Fruit fly (Drosophila melanogaster) whole organism, adult: Measurements from ENCODE around the gene CG6565.

Experiments
- CG11617 ChIP-seq: fragments of 200-800 bp; sonication (Bioruptor generic); optimal IDR thresholded peaks from 2 replicates; lab custom pipeline; 2017; ENCODE audit warnings: mild to moderate bottlenecking, missing biosample characterization, missing genetic modification reagents, missing genetic modification characterization
- CG12768 ChIP-seq: fragments of 200-800 bp; sonication (Bioruptor generic); optimal IDR thresholded peaks from 2 replicates; lab custom pipeline; 2017; ENCODE audit warnings: missing biosample characterization, missing genetic modification characterization, mild to moderate bottlenecking, moderate library complexity, missing genetic modification reagents
- CG14711 ChIP-seq: fragments of 200-800 bp; sonication (Bioruptor generic); optimal IDR thresholded peaks from 2 replicates; lab custom pipeline; 2018; ENCODE audit warnings: missing biosample characterization, mild to moderate bottlenecking, missing genetic modification characterization, moderate library complexity
- CG1620 ChIP-seq: fragments of 200-800 bp; sonication (Bioruptor generic); optimal IDR thresholded peaks from 2 replicates; lab custom pipeline; 2016; ENCODE audit warnings: missing biosample characterization, missing genetic modification characterization
- CG33017 ChIP-seq: fragments of 200-800 bp; sonication (Bioruptor generic); optimal IDR thresholded peaks from 2 replicates; lab custom pipeline; 2018; ENCODE audit warnings: missing biosample characterization, mild to moderate bottlenecking, missing genetic modification characterization, moderate library complexity
- CG5204 ChIP-seq: fragments of 200-800 bp; sonication (Bioruptor generic); optimal IDR thresholded peaks from 2 replicates; lab custom pipeline; 2016; ENCODE audit warnings: missing biosample characterization, missing genetic modification characterization
- CG7045 ChIP-seq: fragments of 200-800 bp; sonication (Bioruptor generic); optimal IDR thresholded peaks from 2 replicates; lab custom pipeline; 2017; ENCODE audit warnings: missing biosample characterization, mild to moderate bottlenecking, missing genetic modification characterization
- CG7101 ChIP-seq: fragments of 200-800 bp; sonication (Bioruptor generic); optimal IDR thresholded peaks from 2 replicates; lab custom pipeline; 2018; ENCODE audit warnings: missing biosample characterization, mild to moderate bottlenecking, missing genetic modification characterization, moderate library complexity
- Clk ChIP-seq: fragments of 200-800 bp; sonication (Bioruptor generic); optimal IDR thresholded peaks from 2 replicates; lab custom pipeline; 2017; ENCODE audit warnings: missing biosample characterization, missing genetic modification characterization
- Crg-1 ChIP-seq: fragments of 200-800 bp; sonication (Bioruptor generic); optimal IDR thresholded peaks from 2 replicates; lab custom pipeline; 2016; ENCODE audit warnings: missing biosample characterization, missing genetic modification characterization
- Hr96 ChIP-seq: fragments of 200-800 bp; sonication (Bioruptor generic); optimal IDR thresholded peaks from 2 replicates; lab custom pipeline; 2016; ENCODE audit warnings: missing biosample characterization, missing genetic modification characterization
- Mnt ChIP-seq: fragments of 200-800 bp; sonication (Bioruptor generic); optimal IDR thresholded peaks from 2 replicates; lab custom pipeline; 2016; ENCODE audit warnings: missing biosample characterization, mild to moderate bottlenecking, missing genetic modification characterization
- bab1 ChIP-seq: fragments of 200-800 bp; sonication (Bioruptor generic); optimal IDR thresholded peaks from 3 replicates; lab custom pipeline; 2019; ENCODE audit warnings: missing biosample characterization, mild to moderate bottlenecking, missing genetic modification characterization, moderate library complexity
- cic ChIP-seq: fragments of 200-800 bp; sonication (Bioruptor generic); optimal IDR thresholded peaks from 2 replicates; lab custom pipeline; 2017; ENCODE audit warnings: missing biosample characterization, mild to moderate bottlenecking, missing genetic modification characterization, moderate library complexity
- cnc ChIP-seq, 2 experiments: fragments of >200 bp; optimal IDR thresholded peaks; 2 replicates each; lab custom pipeline; 2017
- kay ChIP-seq: fragments of 200-800 bp; sonication (Bioruptor generic); peaks from one replicate; lab custom pipeline; 2016; ENCODE audit warnings: missing biosample characterization, missing genetic modification characterization, borderline replicate concordance
- ovo ChIP-seq: fragments of 200-800 bp; sonication (Bioruptor generic); optimal IDR thresholded peaks from 2 replicates; lab custom pipeline; 2016; ENCODE audit warnings: missing biosample characterization, missing genetic modification characterization
- pad ChIP-seq: fragments of 200-800 bp; sonication (Bioruptor generic); optimal IDR thresholded peaks from 3 replicates; lab custom pipeline; 2017; ENCODE audit warnings: missing biosample characterization, missing genetic modification characterization, mild to moderate bottlenecking, moderate library complexity, missing genetic modification reagents
- tj ChIP-seq: fragments of 200-800 bp; sonication (Bioruptor generic); optimal IDR thresholded peaks from 3 replicates; lab custom pipeline; 2017; ENCODE audit warnings: missing biosample characterization, mild to moderate bottlenecking, missing genetic modification characterization, moderate library complexity
- toe ChIP-seq: fragments of 200-800 bp; sonication (Bioruptor generic); optimal IDR thresholded peaks from 2 replicates; lab custom pipeline; 2016; ENCODE audit warnings: missing biosample characterization, missing genetic modification characterization

CG6565 gene

DNA sequence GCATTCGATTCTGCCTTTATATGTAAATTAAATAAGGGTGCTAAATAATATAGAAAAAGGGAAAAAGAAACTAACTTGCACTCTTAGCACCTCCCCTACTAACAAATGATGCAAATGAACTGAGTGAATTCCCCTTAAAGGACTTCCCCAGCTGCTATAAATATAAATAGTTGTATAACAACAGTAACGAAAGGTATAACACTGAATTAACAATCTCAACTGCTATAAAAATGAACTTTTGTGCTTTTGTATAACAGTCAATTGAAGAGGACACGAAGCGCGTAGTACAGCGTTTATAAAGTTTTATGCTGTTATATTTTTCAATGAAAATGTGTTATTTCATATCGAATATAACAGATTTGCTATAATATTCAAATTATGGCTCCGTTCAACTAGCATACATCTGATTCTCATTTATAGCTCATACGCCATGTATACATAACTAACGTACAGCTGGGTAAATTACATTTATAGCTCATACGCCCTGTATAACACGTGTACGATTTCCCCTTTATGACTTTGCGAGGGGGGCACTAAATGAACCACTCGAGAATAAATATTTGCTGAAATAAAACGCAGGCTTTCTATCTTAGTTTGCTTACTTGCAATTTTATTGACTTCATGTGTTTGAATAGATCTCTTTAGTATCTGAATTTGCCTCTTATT, 24.4 kb upstream of the CG6565 start:
- no peak for TF ChIP-seq CG11617
- TF ChIP-seq CG7101 (tag; lab: Kevin White, UChicago) = peak; percentile 15
- no peak for TF ChIP-seq bab1 (GFP tag; lab: Kevin White, UChicago)
- TF ChIP-seq ovo (GFP tag; lab: Kevin White, UChicago) = no peak
- peak; percentile 94 for TF ChIP-seq pad
- peak; percentile 38 for TF ChIP-seq kay (GFP tag; lab: Kevin White, UChicago)
- no peak for TF ChIP-seq cic
- TF ChIP-seq CG1620 (GFP tag; lab: Kevin White, UChicago) = no peak

DNA sequence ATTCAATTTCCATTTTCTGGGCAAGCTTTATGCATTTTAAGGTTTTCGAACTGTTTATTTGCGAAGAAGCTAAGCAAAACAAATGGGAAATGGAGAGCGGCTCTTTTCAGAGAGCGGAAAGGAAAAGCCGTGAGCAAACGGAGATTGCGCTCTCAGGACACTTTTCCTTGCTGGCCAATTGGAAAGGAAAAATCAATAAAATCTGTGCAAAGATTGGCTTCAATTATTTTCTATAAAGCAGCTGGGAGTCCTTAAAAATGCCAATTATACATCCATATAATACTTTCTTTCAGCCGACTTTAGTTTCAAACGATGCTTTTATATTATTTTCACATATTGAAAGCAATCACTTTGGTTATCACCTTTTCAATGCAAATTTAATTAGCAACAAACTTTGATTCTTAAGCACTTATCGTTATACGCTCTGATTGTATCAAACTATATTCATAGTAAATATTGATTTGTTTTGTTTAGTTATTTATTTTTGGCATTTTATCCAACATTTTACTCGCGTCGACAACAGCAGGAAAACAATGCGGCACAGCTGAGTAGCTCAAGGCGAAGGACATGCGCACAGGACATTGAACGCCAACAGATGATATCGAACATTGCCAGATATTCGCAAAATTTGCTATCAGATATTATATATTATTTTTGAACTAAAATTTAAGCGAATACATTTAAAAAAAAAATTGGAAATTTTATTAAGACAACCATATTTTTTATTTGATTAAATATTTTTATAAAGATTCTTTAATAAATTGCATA, 19.1 kb upstream of the CG6565 start, which contains the start of gene CG9395:
CG9395 (minus strand) TSS at position 494 of the 768 bp plus-strand sequence.
- no peak for TF ChIP-seq Hr96 (GFP tag; lab: Kevin White, UChicago)
- TF ChIP-seq CG7045 (GFP tag; lab: Kevin White, UChicago) = no peak
- no peak for TF ChIP-seq Mnt
- TF ChIP-seq cic = no peak
- no peak for TF ChIP-seq CG14711 (tag; lab: Kevin White, UChicago)
- TF ChIP-seq pad = no peak
- no peak for TF ChIP-seq ovo (GFP tag; lab: Kevin White, UChicago)
- no peak for TF ChIP-seq CG5204 (GFP tag; lab: Kevin White, UChicago)
- TF ChIP-seq cnc (optimal IDR thresholded peaks at IDR 0.05; lab: Kevin White, UChicago) = no peak
- no peak for TF ChIP-seq bab1 (GFP tag; lab: Kevin White, UChicago)
- TF ChIP-seq CG33017 = no peak

DNA sequence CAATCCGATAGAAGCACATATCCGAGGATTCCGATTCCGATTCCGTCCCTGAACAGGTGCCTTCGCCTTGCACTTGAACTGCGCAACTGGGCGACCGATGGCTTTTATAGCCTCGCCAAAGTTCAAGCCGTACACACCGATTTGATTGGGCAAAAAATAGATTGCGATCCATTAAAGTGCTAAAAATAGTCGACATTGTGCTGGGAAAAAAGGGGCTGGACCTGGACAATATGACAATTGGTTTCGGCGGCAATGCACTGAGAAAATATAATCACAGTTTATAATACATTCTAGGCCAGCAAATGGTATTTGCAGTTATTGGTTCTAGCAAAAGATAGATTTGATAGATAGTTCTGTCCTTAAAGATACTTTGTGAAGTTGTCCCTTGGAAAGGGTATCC, 12.4 kb upstream of the CG6565 start, which contains the start of gene CG9377:
CG9377 (minus strand) TSS at position 101 of the 400 bp plus-strand sequence.
- no peak for TF ChIP-seq ovo (GFP tag; lab: Kevin White, UChicago)
- TF ChIP-seq CG12768 (GFP tag; lab: Kevin White, UChicago) = no peak
- no peak for TF ChIP-seq kay (GFP tag; lab: Kevin White, UChicago)
- TF ChIP-seq Hr96 (GFP tag; lab: Kevin White, UChicago) = no peak
- TF ChIP-seq Clk = no peak

DNA sequence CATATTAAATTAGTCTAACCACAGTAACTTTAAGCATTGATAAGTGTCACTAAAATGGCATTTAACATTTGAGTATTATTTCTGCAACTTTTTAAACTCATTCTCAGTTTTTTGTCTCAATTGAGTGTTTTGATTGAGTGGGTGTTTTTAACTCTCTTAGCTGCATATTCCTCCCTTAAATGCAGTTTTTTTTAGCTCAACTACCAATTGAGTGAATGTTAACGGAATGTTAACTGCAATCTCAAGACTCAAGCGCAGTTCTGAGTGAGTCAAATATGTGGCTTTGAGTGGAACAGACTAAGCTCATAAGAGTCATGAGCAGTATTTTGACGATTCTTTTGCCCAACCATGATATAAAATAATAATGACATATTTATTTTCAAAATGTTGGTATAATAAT, 10.9 kb upstream of the CG6565 start:
- TF ChIP-seq kay (GFP tag; lab: Kevin White, UChicago) (peak; percentile 52), CG33017 (no peak)

DNA sequence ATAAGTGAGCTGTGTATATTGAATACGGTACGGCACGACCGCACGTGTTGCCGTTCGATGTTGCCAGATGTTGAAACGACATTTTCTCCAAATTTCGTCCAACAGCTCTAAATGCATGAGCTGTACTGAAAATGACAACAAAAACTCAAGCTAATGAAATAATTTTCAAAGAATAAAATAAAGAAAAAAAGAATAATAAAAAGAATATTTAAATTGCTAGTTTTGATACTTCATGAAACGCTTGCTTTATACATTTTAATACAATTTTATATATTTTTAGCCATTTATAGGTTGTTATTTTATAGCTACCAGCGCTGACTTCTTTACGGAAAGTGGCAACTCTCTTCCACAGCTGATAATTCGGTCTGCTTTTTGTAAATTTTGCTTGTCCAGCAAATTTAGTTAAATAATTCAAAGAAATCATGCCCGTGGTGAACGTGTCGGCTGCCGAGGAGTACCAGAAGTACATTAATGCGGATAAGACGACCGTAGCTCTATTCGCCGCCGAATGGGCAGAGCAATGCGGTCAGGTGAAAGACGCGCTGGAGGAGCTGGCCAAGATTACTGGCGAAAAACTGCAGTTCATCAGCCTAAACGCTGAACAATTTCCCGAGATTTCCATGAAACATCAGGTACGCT, 7.6 kb upstream of the CG6565 start, which contains the start of the genes Nnp-1 and Grx3:
Nnp-1 (minus strand) TSS at position 81 of the 639 bp plus-strand sequence.
Grx3 (plus strand) TSS at position 339 of the 639 bp plus-strand sequence.
- TF ChIP-seq kay (GFP tag; lab: Kevin White, UChicago) = no peak
- no peak for TF ChIP-seq cnc (optimal IDR thresholded peaks at IDR 0.05; lab: Kevin White, UChicago)
- no peak for TF ChIP-seq Clk
- TF ChIP-seq CG14711 (tag; lab: Kevin White, UChicago) = peak; percentile 87
- TF ChIP-seq Crg-1 = peak; percentile 40
- peak; percentile 98 for TF ChIP-seq tj (GFP tag; lab: Kevin White, UChicago)
- TF ChIP-seq CG7101 (tag; lab: Kevin White, UChicago) = peak; percentile 78
- TF ChIP-seq CG12768 (GFP tag; lab: Kevin White, UChicago) = peak; percentile 48
- peak; percentile 68 for TF ChIP-seq CG11617
- TF ChIP-seq bab1 (GFP tag; lab: Kevin White, UChicago) = peak; percentile 80
- TF ChIP-seq Mnt = peak; percentile 98
- peak; percentile 16 for TF ChIP-seq CG5204 (GFP tag; lab: Kevin White, UChicago)
- TF ChIP-seq CG7045 (GFP tag; lab: Kevin White, UChicago) = peak; percentile 72
- TF ChIP-seq Hr96 (GFP tag; lab: Kevin White, UChicago) = no peak
- TF ChIP-seq pad = peak; percentile 54
- peak; percentile 45 for TF ChIP-seq ovo (GFP tag; lab: Kevin White, UChicago)
- peak; percentile 43 for TF ChIP-seq cic
- peak; percentile 48 for TF ChIP-seq CG1620 (GFP tag; lab: Kevin White, UChicago)
- TF ChIP-seq toe = peak; percentile 54
- peak; percentile 68 for TF ChIP-seq CG33017

DNA sequence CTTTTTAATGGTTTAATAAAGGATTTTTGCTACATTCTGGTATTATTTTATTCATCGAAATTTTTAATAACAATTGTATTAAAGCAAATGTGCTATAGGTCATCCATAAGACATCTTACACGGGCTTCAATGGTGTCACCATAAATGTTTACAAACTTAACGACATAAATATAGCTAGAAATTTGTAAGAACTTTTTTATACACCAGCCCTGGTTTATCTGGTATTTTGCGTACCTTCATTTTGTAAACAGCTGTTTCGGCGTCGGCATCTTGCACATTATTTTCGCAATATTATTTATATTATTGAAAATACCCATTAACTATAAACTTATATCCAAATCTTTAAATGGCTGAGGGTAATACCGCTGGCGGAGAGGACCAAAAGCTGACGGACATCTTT, 6.4 kb upstream of the CG6565 start, which contains the start of gene Tap42:
Tap42 (plus strand) TSS at position 240 of the 400 bp plus-strand sequence.
- TF ChIP-seq bab1 (GFP tag; lab: Kevin White, UChicago) = peak; percentile 47
- peak; percentile 34 for TF ChIP-seq CG7101 (tag; lab: Kevin White, UChicago)
- peak; percentile 22 for TF ChIP-seq cic
- no peak for TF ChIP-seq kay (GFP tag; lab: Kevin White, UChicago)
- TF ChIP-seq toe = no peak
- TF ChIP-seq ovo (GFP tag; lab: Kevin White, UChicago) = no peak
- TF ChIP-seq Hr96 (GFP tag; lab: Kevin White, UChicago) = no peak
- TF ChIP-seq tj (GFP tag; lab: Kevin White, UChicago) = no peak
- no peak for TF ChIP-seq pad
- peak; percentile 26 for TF ChIP-seq CG33017
- TF ChIP-seq CG11617 = no peak
- TF ChIP-seq CG7045 (GFP tag; lab: Kevin White, UChicago) = no peak
- no peak for TF ChIP-seq CG1620 (GFP tag; lab: Kevin White, UChicago)
- no peak for TF ChIP-seq Clk
- peak; percentile 30 for TF ChIP-seq Mnt
